Worm (Caenorhabditis elegans) whole organism, L4 larva: ENCODE measurements around the gene C01G6.4.

ENCODE experiments used
- F10B5.3 ChIP-seq: sonication (generic microtip); optimal IDR thresholded peaks from 2 replicates; lab custom pipeline; 2016; ENCODE audit warnings: mild to moderate bottlenecking, missing genetic modification characterization, missing compliant biosample characterization
- F37D6.2 ChIP-seq: sonication (generic microtip); optimal IDR thresholded peaks from 2 replicates; lab custom pipeline; 2016; ENCODE audit warnings: mild to moderate bottlenecking, missing genetic modification characterization, missing compliant biosample characterization
- R02D3.7 ChIP-seq: fragments of 150-350 bp; sonication (generic microtip); optimal IDR thresholded peaks from 3 replicates; lab custom pipeline; 2014; ENCODE audit warnings: missing biosample characterization, missing genetic modification characterization
- Y48G9A.11 ChIP-seq: fragments of 200-800 bp; sonication (Bioruptor generic); IDR thresholded peaks from 2 replicates; pipeline ENCODE4 v1.3.6; 2022; ENCODE audit warnings: missing genetic modification reagents, missing genetic modification characterization, missing compliant biosample characterization
- aha-1 ChIP-seq: fragments of 150-350 bp; peaks from one replicate; lab custom pipeline; 2014; ENCODE audit warnings: missing biosample characterization, missing genetic modification characterization
- arid-1 ChIP-seq: fragments of 200-800 bp; sonication (Bioruptor generic); conservative IDR thresholded peaks from 2 replicates; pipeline ENCODE4 v1.3.6; 2022; ENCODE audit warnings: missing genetic modification reagents, missing genetic modification characterization, missing compliant biosample characterization
- attf-4 ChIP-seq: sonication (generic microtip); optimal IDR thresholded peaks from 3 replicates; lab custom pipeline; 2017; ENCODE audit warnings: missing biosample characterization, missing genetic modification characterization
- ceh-20 ChIP-seq: fragments of 200-800 bp; sonication (Bioruptor generic); IDR thresholded peaks from 2 replicates; pipeline ENCODE4 v1.3.6; 2022; ENCODE audit warnings: missing genetic modification reagents, missing genetic modification characterization, missing compliant biosample characterization
- ceh-32 ChIP-seq: sonication (generic microtip); optimal IDR thresholded peaks from 2 replicates; lab custom pipeline; 2016; ENCODE audit warnings: mild to moderate bottlenecking, missing genetic modification characterization, missing compliant biosample characterization; ENCODE audit not compliant: poor library complexity
- ceh-82 ChIP-seq: sonication (generic microtip); optimal IDR thresholded peaks from 2 replicates; lab custom pipeline; 2017; ENCODE audit warnings: missing biosample characterization, missing genetic modification characterization
- ctbp-1 ChIP-seq: fragments of 200-800 bp; sonication (Bioruptor generic); IDR thresholded peaks from 2 replicates; pipeline ENCODE4 v1.3.6; 2022; ENCODE audit warnings: missing genetic modification reagents, missing genetic modification characterization, missing compliant biosample characterization
- daf-12 ChIP-seq: fragments of 150-350 bp; optimal IDR thresholded peaks from 2 replicates; lab custom pipeline; 2014; ENCODE audit warnings: missing biosample characterization, missing genetic modification reagents, missing genetic modification characterization
- daf-16 ChIP-seq, 3 experiments: sonication (generic microtip); optimal IDR thresholded peaks; 2 replicates each; lab custom pipeline; 2016 to 2017; ENCODE audit warnings: missing genetic modification characterization in 3 of 3, missing genetic modification reagents in 3 of 3, mild to moderate bottlenecking in 2 of 3, missing compliant biosample characterization in 2 of 3, missing biosample characterization in 1 of 3, moderate library complexity in 1 of 3
- daf-19 ChIP-seq: fragments of 200-800 bp; sonication (Bioruptor generic); conservative IDR thresholded peaks from 2 replicates; pipeline ENCODE4 v1.3.6; 2022; ENCODE audit warnings: missing genetic modification characterization, missing compliant biosample characterization
- dpl-1 ChIP-seq: fragments of 150-350 bp; optimal IDR thresholded peaks from 2 replicates; lab custom pipeline; 2014; ENCODE audit warnings: missing biosample characterization, missing genetic modification reagents, missing genetic modification characterization
- egl-43 ChIP-seq: fragments of 200-800 bp; sonication (Bioruptor generic); IDR thresholded peaks from 2 replicates; pipeline ENCODE4 v1.3.6; 2022; ENCODE audit warnings: missing genetic modification reagents, missing genetic modification characterization, missing compliant biosample characterization
- fkh-10 ChIP-seq: fragments of 150-350 bp; optimal IDR thresholded peaks from 2 replicates; lab custom pipeline; 2014; ENCODE audit warnings: missing biosample characterization, missing genetic modification reagents, missing genetic modification characterization
- gei-8 ChIP-seq: fragments of 200-800 bp; sonication (Bioruptor generic); optimal IDR thresholded peaks from 2 replicates; lab custom pipeline; 2018; ENCODE audit warnings: mild to moderate bottlenecking, missing genetic modification characterization, missing compliant biosample characterization
- hlh-11 ChIP-seq: fragments of 200-800 bp; sonication (Bioruptor generic); optimal IDR thresholded peaks from 2 replicates; lab custom pipeline; 2018; ENCODE audit warnings: mild to moderate bottlenecking, missing genetic modification characterization, missing compliant biosample characterization
- hmg-1.1 ChIP-seq: fragments of 200-800 bp; sonication (Bioruptor generic); IDR thresholded peaks from 2 replicates; pipeline ENCODE4 v1.3.6; 2022; ENCODE audit warnings: missing genetic modification reagents, missing genetic modification characterization, missing compliant biosample characterization
- jun-1 ChIP-seq: fragments of 150-350 bp; optimal IDR thresholded peaks from 2 replicates; lab custom pipeline; 2014; ENCODE audit warnings: missing biosample characterization, missing genetic modification reagents, missing genetic modification characterization
- lim-7 ChIP-seq: fragments of 200-800 bp; sonication (Bioruptor generic); IDR thresholded peaks from 2 replicates; pipeline ENCODE4 v1.3.6; 2022; ENCODE audit warnings: missing genetic modification characterization, missing compliant biosample characterization
- lin-39 ChIP-seq: fragments of 150-350 bp; optimal IDR thresholded peaks from 2 replicates; lab custom pipeline; 2014; ENCODE audit warnings: missing biosample characterization, missing genetic modification reagents, missing genetic modification characterization
- lsy-2 ChIP-seq, 2 experiments: fragments of 150-350 bp in 1 of 2; sonication (generic microtip) in 1 of 2; optimal IDR thresholded peaks; 2 replicates each; lab custom pipeline; 2014 to 2017; ENCODE audit warnings: missing biosample characterization in 2 of 2, missing genetic modification characterization in 2 of 2
- mdl-1 ChIP-seq, 2 experiments: fragments of 150-350 bp in 1 of 2; sonication (generic microtip) in 1 of 2; optimal IDR thresholded peaks; 2 replicates each; lab custom pipeline; 2014 to 2017; ENCODE audit warnings: missing biosample characterization in 2 of 2, missing genetic modification characterization in 2 of 2
- nhr-11 ChIP-seq: fragments of 150-350 bp; optimal IDR thresholded peaks from 2 replicates; lab custom pipeline; 2014; ENCODE audit warnings: missing biosample characterization, missing genetic modification characterization
- nhr-76 ChIP-seq: fragments of 150-350 bp; optimal IDR thresholded peaks from 2 replicates; lab custom pipeline; 2014; ENCODE audit warnings: missing biosample characterization, missing genetic modification characterization
- nhr-77 ChIP-seq: fragments of 150-350 bp; optimal IDR thresholded peaks from 2 replicates; lab custom pipeline; 2014; ENCODE audit warnings: missing biosample characterization, missing genetic modification characterization
- saeg-2 ChIP-seq: fragments of 200-800 bp; sonication (Bioruptor generic); IDR thresholded peaks from 2 replicates; pipeline ENCODE4 v1.3.6; 2022; ENCODE audit warnings: missing genetic modification reagents, missing genetic modification characterization, missing compliant biosample characterization
- skn-1 ChIP-seq: fragments of 150-350 bp; optimal IDR thresholded peaks from 2 replicates; lab custom pipeline; 2014; ENCODE audit warnings: missing biosample characterization, missing genetic modification characterization
- snpc-4 ChIP-seq: fragments of 150-350 bp; optimal IDR thresholded peaks from 2 replicates; lab custom pipeline; 2014; ENCODE audit warnings: missing biosample characterization, missing genetic modification characterization
- unc-130 ChIP-seq: sonication (generic microtip); optimal IDR thresholded peaks from 2 replicates; lab custom pipeline; 2016; ENCODE audit warnings: missing genetic modification reagents, missing genetic modification characterization, missing compliant biosample characterization
- unc-62 ChIP-seq, 3 experiments: fragments of 150-350 bp in 1 of 3; sonication (generic microtip); optimal IDR thresholded peaks in 2 of 3; peaks in 1 of 3; 1 replicate in 1 of 3; 2 replicates in 2 of 3; lab custom pipeline; 2014 to 2017; ENCODE audit warnings: missing biosample characterization in 3 of 3, missing genetic modification characterization in 3 of 3, missing genetic modification reagents in 3 of 3, missing genotype in 1 of 3
- vab-7 ChIP-seq: fragments of 200-800 bp; sonication (Bioruptor generic); IDR thresholded peaks from 2 replicates; pipeline ENCODE4 v1.3.6; 2022; ENCODE audit warnings: missing genetic modification reagents, missing genetic modification characterization, missing compliant biosample characterization
- zip-11 ChIP-seq: fragments of 200-800 bp; sonication (Bioruptor generic); IDR thresholded peaks from 2 replicates; pipeline ENCODE4 v1.3.6; 2022; ENCODE audit warnings: missing genetic modification characterization, missing compliant biosample characterization

Gene C01G6.4

ce11 chrII:9310204-9310603 is 37.4 kb upstream of the C01G6.4 start, which contains the start of gene cam-1:
TSS of gene cam-1 (minus strand) at chrII:9310304.
- no peak for TF ChIP-seq snpc-4 (tag; lab: Kevin White, UChicago)
- peak; percentile 71 for TF ChIP-seq aha-1 (tag; lab: Kevin White, UChicago)

- TF ChIP-seq egl-43 (GFP tag; lab: Robert Waterston, UW): no peak
- TF ChIP-seq mdl-1 (tag; optimal IDR thresholded peaks at IDR 0.05; lab: Kevin White, UChicago): no peak
- TF ChIP-seq unc-62 (GFP tag; optimal IDR thresholded peaks at IDR 0.05 in 1 of 2; lab: Kevin White, UChicago): peak in 1 of 2 experiments; percentile 79
- no peak for TF ChIP-seq unc-62 (tag; optimal IDR thresholded peaks at IDR 0.05; lab: Kevin White, UChicago)
Observed at ce11 chrII:9308614-9309046, 35.8 kb upstream of the C01G6.4 start.

- TF ChIP-seq unc-62 (GFP tag; optimal IDR thresholded peaks at IDR 0.05 in 1 of 2; lab: Kevin White, UChicago): peak in 1 of 2 experiments; percentile 93
- no peak for TF ChIP-seq unc-62 (tag; optimal IDR thresholded peaks at IDR 0.05; lab: Kevin White, UChicago)
- TF ChIP-seq lsy-2 (tag; optimal IDR thresholded peaks at IDR 0.05; lab: Kevin White, UChicago): peak in 1 of 2 experiments; percentile 19
- TF ChIP-seq lin-39 (tag; lab: Kevin White, UChicago): no peak
- no peak for TF ChIP-seq arid-1 (GFP tag; lab: Robert Waterston, UW)
- peak; percentile 14 for TF ChIP-seq hlh-11 (tag; lab: Kevin White, UChicago)
- TF ChIP-seq vab-7 (GFP tag; lab: Robert Waterston, UW): no peak
- TF ChIP-seq R02D3.7 (tag; lab: Kevin White, UChicago): no peak
- no peak for TF ChIP-seq fkh-10
- TF ChIP-seq daf-16 (GFP tag; optimal IDR thresholded peaks at IDR 0.05; lab: Kevin White, UChicago): peak in 1 of 2 experiments; percentile 49
- TF ChIP-seq daf-16 (tag; optimal IDR thresholded peaks at IDR 0.05; lab: Kevin White, UChicago): no peak
- peak; percentile 67 for TF ChIP-seq aha-1 (tag; lab: Kevin White, UChicago)
- TF ChIP-seq nhr-11 (tag; lab: Kevin White, UChicago): peak; percentile 54
- peak; percentile 61; the same call in 1 of the 2 replicates for TF ChIP-seq ceh-20 (GFP tag; lab: Robert Waterston, UW)
- TF ChIP-seq, all 104 proteins: peak for 7
Observed at ce11 chrII:9306835-9307234, 34.0 kb upstream of the C01G6.4 start.

ce11 chrII:9305575-9305974 is 32.7 kb upstream of the C01G6.4 start:
- TF ChIP-seq ceh-32 (tag; lab: Kevin White, UChicago) (no peak), unc-130 (no peak), Y48G9A.11 (GFP tag; lab: Robert Waterston, UW) (no peak), lsy-2 (tag; optimal IDR thresholded peaks at IDR 0.05; lab: Kevin White, UChicago) (no peak), saeg-2 (GFP tag; lab: Robert Waterston, UW) (no peak), gei-8 (GFP tag; lab: Kevin White, UChicago) (no peak), jun-1 (tag; lab: Kevin White, UChicago) (no peak), vab-7 (GFP tag; lab: Robert Waterston, UW) (no peak), F37D6.2 (no peak), attf-4 (no peak), ceh-82 (tag; lab: Kevin White, UChicago) (no peak), nhr-76 (tag; lab: Kevin White, UChicago) (no peak), zip-11 (no peak), nhr-77 (tag; lab: Kevin White, UChicago) (no peak), ctbp-1 (GFP tag; lab: Robert Waterston, UW) (0 out of 2 replicates have a peak, but pooled peaks have one; percentile 17), fkh-10 (no peak), hmg-1.1 (GFP tag; lab: Robert Waterston, UW) (no peak), dpl-1 (GFP tag; lab: Kevin White, UChicago) (no peak), lim-7 (GFP tag; lab: Robert Waterston, UW) (no peak), F10B5.3 (no peak), daf-12 (tag; lab: Kevin White, UChicago) (no peak), unc-62 (GFP tag; optimal IDR thresholded peaks at IDR 0.05 in 1 of 2; lab: Kevin White, UChicago) (peak in 1 of 2 experiments; percentile 67), unc-62 (tag; optimal IDR thresholded peaks at IDR 0.05; lab: Kevin White, UChicago) (no peak), daf-19 (no peak), R02D3.7 (tag; lab: Kevin White, UChicago) (no peak), skn-1 (no peak), aha-1 (tag; lab: Kevin White, UChicago) (peak; percentile 23)
